Worm (Caenorhabditis elegans) whole organism, L2 larva: ENCODE results near the gene dbt-1.

Experiments used
- C34F6.9 ChIP-seq: fragments of 150-350 bp; optimal IDR thresholded peaks from 2 replicates; lab custom pipeline; 2014; ENCODE audit warnings: missing biosample characterization, missing genetic modification characterization
- F13H6.1 ChIP-seq: sonication (generic microtip); optimal IDR thresholded peaks from 2 replicates; lab custom pipeline; 2016; ENCODE audit warnings: missing genetic modification characterization, missing compliant biosample characterization
- Y55F3AM.14 ChIP-seq: fragments of 200-800 bp; sonication (Bioruptor generic); optimal IDR thresholded peaks from 2 replicates; lab custom pipeline; 2018; ENCODE audit warnings: mild to moderate bottlenecking, missing genetic modification characterization, missing compliant biosample characterization
- alr-1 ChIP-seq: fragments of 150-350 bp; optimal IDR thresholded peaks from 2 replicates; lab custom pipeline; 2014; ENCODE audit warnings: missing biosample characterization, missing genetic modification characterization
- ama-1 ChIP-seq: fragments of 150-350 bp; optimal IDR thresholded peaks from 2 replicates; lab custom pipeline; 2018; ENCODE audit warnings: inconsistent platforms
- blmp-1 ChIP-seq: sonication (generic microtip); optimal IDR thresholded peaks from 2 replicates; lab custom pipeline; 2017; ENCODE audit warnings: missing genetic modification characterization, mild to moderate bottlenecking, missing compliant biosample characterization, antibody characterized with exemption, moderate library complexity; ENCODE audit not compliant: insufficient read depth
- ceh-82 ChIP-seq: fragments of 150-350 bp; optimal IDR thresholded peaks from 2 replicates; lab custom pipeline; 2014; ENCODE audit warnings: missing biosample characterization, missing genetic modification characterization
- dmd-4 ChIP-seq: sonication (generic microtip); optimal IDR thresholded peaks from 2 replicates; lab custom pipeline; 2017; ENCODE audit warnings: missing biosample characterization, missing genetic modification characterization
- egl-27 ChIP-seq: sonication (generic microtip); optimal IDR thresholded peaks from 3 replicates; lab custom pipeline; 2017; ENCODE audit warnings: missing biosample characterization, missing genetic modification reagents, missing genetic modification characterization
- fos-1 ChIP-seq: fragments of 150-350 bp; optimal IDR thresholded peaks from 2 replicates; lab custom pipeline; 2014; ENCODE audit warnings: missing biosample characterization, missing genetic modification characterization
- gmeb-1 ChIP-seq: fragments of 150-350 bp; optimal IDR thresholded peaks from 2 replicates; lab custom pipeline; 2014; ENCODE audit warnings: missing biosample characterization, missing genetic modification characterization
- lin-11 ChIP-seq: fragments of 150-350 bp; sonication (generic microtip); optimal IDR thresholded peaks from 2 replicates; lab custom pipeline; 2014; ENCODE audit warnings: missing biosample characterization, missing genetic modification characterization, inconsistent platforms, mixed read lengths
- lin-13 ChIP-seq: fragments of 150-350 bp; optimal IDR thresholded peaks from 2 replicates; lab custom pipeline; 2014; ENCODE audit warnings: missing biosample characterization, missing genetic modification reagents, missing genetic modification characterization
- lsy-2 ChIP-seq, 2 experiments: fragments of 150-350 bp in 1 of 2; sonication (generic microtip) in 1 of 2; optimal IDR thresholded peaks; 2 replicates each; lab custom pipeline; 2014 to 2017; ENCODE audit warnings: missing biosample characterization in 2 of 2, missing genetic modification characterization in 2 of 2
- mbf-1 ChIP-seq: sonication (generic microtip); optimal IDR thresholded peaks from 2 replicates; lab custom pipeline; 2017; ENCODE audit warnings: missing biosample characterization, missing genetic modification characterization
- mdl-1 ChIP-seq, 2 experiments: fragments of 150-350 bp in 1 of 2; sonication (generic microtip) in 1 of 2; optimal IDR thresholded peaks; 2 replicates each; lab custom pipeline; 2017; ENCODE audit warnings: missing biosample characterization in 2 of 2, missing genetic modification characterization in 2 of 2
- nhr-11 ChIP-seq: fragments of 150-350 bp; optimal IDR thresholded peaks from 2 replicates; lab custom pipeline; 2014; ENCODE audit warnings: missing biosample characterization, missing genetic modification characterization
- nhr-12 ChIP-seq: fragments of 150-350 bp; optimal IDR thresholded peaks from 2 replicates; lab custom pipeline; 2014; ENCODE audit warnings: missing biosample characterization, missing genetic modification characterization
- nhr-23 ChIP-seq: fragments of 150-350 bp; optimal IDR thresholded peaks from 2 replicates; lab custom pipeline; 2014; ENCODE audit warnings: missing biosample characterization, missing genetic modification reagents, missing genetic modification characterization
- nhr-237 ChIP-seq: fragments of 150-350 bp; optimal IDR thresholded peaks from 2 replicates; lab custom pipeline; 2014; ENCODE audit warnings: missing biosample characterization, missing genetic modification characterization
- nhr-25 ChIP-seq: fragments of 150-350 bp; sonication (generic microtip); optimal IDR thresholded peaks from 3 replicates; lab custom pipeline; 2014; ENCODE audit warnings: missing biosample characterization, missing genetic modification characterization
- nhr-6 ChIP-seq: fragments of 150-350 bp; optimal IDR thresholded peaks from 2 replicates; lab custom pipeline; 2014; ENCODE audit warnings: missing biosample characterization, missing genetic modification characterization
- nhr-77 ChIP-seq: fragments of 150-350 bp; optimal IDR thresholded peaks from 2 replicates; lab custom pipeline; 2014; ENCODE audit warnings: missing biosample characterization, missing genetic modification characterization
- sem-4 ChIP-seq: fragments of 150-350 bp; optimal IDR thresholded peaks from 2 replicates; lab custom pipeline; 2014; ENCODE audit warnings: missing biosample characterization, missing genetic modification reagents, missing genetic modification characterization
- skn-1 ChIP-seq: sonication (generic microtip); optimal IDR thresholded peaks from 2 replicates; lab custom pipeline; 2017; ENCODE audit warnings: missing biosample characterization, missing genetic modification characterization
- sma-9 ChIP-seq, 2 experiments: fragments of 150-350 bp in 1 of 2; sonication (generic microtip) in 1 of 2; optimal IDR thresholded peaks; 2 replicates each; lab custom pipeline; 2014 to 2016; ENCODE audit warnings: missing genetic modification characterization in 2 of 2, mild to moderate bottlenecking in 1 of 2, missing biosample characterization in 1 of 2, missing compliant biosample characterization in 1 of 2, missing genetic modification reagents in 1 of 2, moderate library complexity in 1 of 2
- snpc-4 ChIP-seq: fragments of 150-350 bp; optimal IDR thresholded peaks from 2 replicates; lab custom pipeline; 2014; ENCODE audit warnings: missing biosample characterization, missing genetic modification characterization
- unc-55 ChIP-seq: fragments of 150-350 bp; sonication (generic microtip); optimal IDR thresholded peaks from 3 replicates; lab custom pipeline; 2014; ENCODE audit warnings: missing biosample characterization, missing genetic modification reagents, missing genetic modification characterization
- unc-62 ChIP-seq: fragments of 150-350 bp; optimal IDR thresholded peaks from 2 replicates; lab custom pipeline; 2014; ENCODE audit warnings: missing biosample characterization, missing genetic modification reagents, missing genetic modification characterization
- zag-1 ChIP-seq: fragments of 150-350 bp; optimal IDR thresholded peaks from 2 replicates; lab custom pipeline; 2014; ENCODE audit warnings: missing biosample characterization, missing genetic modification characterization
- ztf-1 ChIP-seq: fragments of 200-800 bp; sonication (Bioruptor generic); conservative IDR thresholded peaks from 2 replicates; pipeline ENCODE4 v1.3.6; 2022; ENCODE audit warnings: missing genetic modification characterization, missing compliant biosample characterization
- ztf-11 ChIP-seq: sonication (generic microtip); optimal IDR thresholded peaks from 2 replicates; lab custom pipeline; 2017; ENCODE audit warnings: missing biosample characterization, missing genetic modification characterization
- ztf-4 ChIP-seq: fragments of 150-350 bp; optimal IDR thresholded peaks from 2 replicates; lab custom pipeline; 2014; ENCODE audit warnings: missing biosample characterization, missing genetic modification characterization

Gene dbt-1

DNA sequence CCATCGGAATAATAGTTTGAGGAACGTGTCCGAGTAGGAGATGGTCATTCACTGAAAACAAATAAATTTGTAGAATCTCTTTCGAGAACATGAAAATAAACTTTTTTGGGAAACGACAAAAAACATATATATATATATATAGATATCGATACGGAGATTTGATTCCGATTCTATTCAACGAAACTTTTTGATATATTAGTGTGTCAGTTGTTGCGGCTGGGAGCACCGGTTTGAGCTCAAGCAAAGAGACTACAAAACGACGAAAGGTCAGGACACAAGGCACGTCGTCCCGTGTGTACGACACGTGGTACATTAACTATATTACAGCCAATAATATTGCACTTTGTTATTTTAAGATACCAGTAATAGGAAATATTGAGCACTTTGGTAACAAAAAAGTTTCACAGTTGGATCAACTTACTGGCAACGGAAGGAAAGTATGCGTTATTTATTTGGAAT lies 37.4 kb downstream of the dbt-1 start, which contains the start of gene best-23:
best-23 (minus strand) TSS at position 51 of the 459 bp plus-strand sequence.
- TF ChIP-seq sma-9 (GFP tag; optimal IDR thresholded peaks at IDR 0.05; lab: Kevin White, UChicago) (peak; percentile 29), sma-9 (tag; optimal IDR thresholded peaks at IDR 0.05; lab: Kevin White, UChicago) (no peak), zag-1 (tag; lab: Kevin White, UChicago) (no peak), unc-62 (no peak), ama-1 (lab: Kevin White, UChicago) (no peak), nhr-237 (tag; lab: Kevin White, UChicago) (no peak), egl-27 (tag; lab: Kevin White, UChicago) (no peak), lin-13 (no peak), nhr-23 (no peak), lin-11 (no peak), ztf-4 (tag; lab: Kevin White, UChicago) (no peak), dmd-4 (tag; lab: Kevin White, UChicago) (no peak), lsy-2 (tag; optimal IDR thresholded peaks at IDR 0.05; lab: Kevin White, UChicago) (peak in 1 of 2 experiments; percentile 28), sem-4 (tag; lab: Kevin White, UChicago) (peak; percentile 3), ztf-11 (tag; lab: Kevin White, UChicago) (no peak), mdl-1 (tag; optimal IDR thresholded peaks at IDR 0.05; lab: Kevin White, UChicago) (no peak), fos-1 (tag; lab: Kevin White, UChicago) (no peak), C34F6.9 (peak; percentile 28), nhr-11 (no peak), nhr-6 (tag; lab: Kevin White, UChicago) (no peak)

DNA sequence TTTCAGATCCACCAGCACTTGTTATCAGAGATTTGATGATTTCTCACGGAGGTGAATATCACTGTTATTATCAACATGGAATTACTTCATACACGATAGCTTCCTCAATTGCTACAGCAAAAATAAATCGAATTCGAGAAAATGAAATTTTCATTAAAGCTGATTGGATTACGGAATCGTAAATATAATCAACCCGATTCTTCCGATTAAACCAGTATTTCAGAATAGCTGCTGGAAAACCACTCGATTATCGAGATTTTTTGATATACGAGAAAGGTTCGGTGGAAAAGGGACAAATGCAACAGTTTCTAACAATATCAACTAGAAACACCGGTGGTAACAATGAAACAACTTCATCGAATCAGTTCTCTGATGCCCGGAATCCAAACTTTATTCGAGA lies 43.0 kb downstream of the dbt-1 start:
- TF ChIP-seq nhr-237 (tag; lab: Kevin White, UChicago) (no peak), nhr-23 (no peak), lsy-2 (tag; optimal IDR thresholded peaks at IDR 0.05; lab: Kevin White, UChicago) (no peak), lin-11 (no peak), nhr-77 (no peak), ztf-11 (tag; lab: Kevin White, UChicago) (no peak), Y55F3AM.14 (GFP tag; lab: Kevin White, UChicago) (no peak)
- TF ChIP-seq, all 48 proteins: peak for 0

ce11 chrII:7900762-7901161 lies 44.2 kb downstream of the dbt-1 start:
- TF ChIP-seq F13H6.1 (tag; lab: Kevin White, UChicago) (no peak), nhr-25 (tag; lab: Kevin White, UChicago) (no peak), lin-11 (no peak), Y55F3AM.14 (GFP tag; lab: Kevin White, UChicago) (no peak), ama-1 (lab: Kevin White, UChicago) (no peak), ceh-82 (tag; lab: Kevin White, UChicago) (no peak), snpc-4 (tag; lab: Kevin White, UChicago) (no peak), zag-1 (tag; lab: Kevin White, UChicago) (no peak), unc-55 (GFP tag; lab: Kevin White, UChicago) (no peak), fos-1 (tag; lab: Kevin White, UChicago) (no peak), lin-13 (no peak), mdl-1 (tag; optimal IDR thresholded peaks at IDR 0.05; lab: Kevin White, UChicago) (no peak), nhr-77 (no peak)
- TF ChIP-seq, all 48 proteins: peak for 0

DNA sequence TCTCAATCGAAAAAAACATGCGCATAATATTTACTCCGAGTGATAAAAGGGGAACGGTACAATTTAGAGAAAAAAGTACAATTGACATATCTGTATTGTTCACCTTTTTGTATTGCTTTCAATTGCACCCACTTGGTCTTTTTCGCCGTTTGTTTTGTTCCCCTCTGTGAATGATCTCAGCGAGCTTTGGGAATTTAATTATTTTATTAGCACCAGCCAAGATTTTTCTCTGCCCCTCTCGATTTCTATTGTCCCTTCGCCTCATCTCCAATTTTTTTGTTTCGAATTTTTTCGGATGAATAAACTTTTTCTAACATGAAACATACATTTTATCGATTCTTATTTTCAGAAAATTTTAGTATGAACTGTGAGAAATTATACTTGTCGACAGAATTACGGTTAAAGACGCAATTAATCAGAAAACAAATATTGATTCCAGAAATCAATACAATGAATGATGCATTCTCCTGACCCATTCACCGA lies 44.8 kb downstream of the dbt-1 start, which contains the start of gene rev-1:
rev-1 (plus strand) TSS at position 433 of the 483 bp plus-strand sequence.
- TF ChIP-seq snpc-4 (tag; lab: Kevin White, UChicago) (no peak), dmd-4 (tag; lab: Kevin White, UChicago) (no peak), nhr-237 (tag; lab: Kevin White, UChicago) (no peak), lin-13 (no peak), nhr-12 (tag; lab: Kevin White, UChicago) (no peak), nhr-6 (tag; lab: Kevin White, UChicago) (no peak), Y55F3AM.14 (GFP tag; lab: Kevin White, UChicago) (no peak), nhr-25 (tag; lab: Kevin White, UChicago) (no peak), mbf-1 (no peak), alr-1 (tag; lab: Kevin White, UChicago) (no peak), lin-11 (no peak), egl-27 (tag; lab: Kevin White, UChicago) (no peak), nhr-77 (no peak), ztf-1 (no peak), gmeb-1 (tag; lab: Kevin White, UChicago) (no peak), blmp-1 (tag; lab: Kevin White, UChicago) (no peak), skn-1 (no peak), sem-4 (tag; lab: Kevin White, UChicago) (no peak)
